Fruit fly (Drosophila melanogaster) whole organism, wandering third instar larva: Measurements from ENCODE around the gene CG32683.

ENCODE experiments used
- Abd-B ChIP-seq: fragments of >200 bp; optimal IDR thresholded peaks from 2 replicates; lab custom pipeline; 2017; ENCODE audit warnings: missing biosample characterization, missing genetic modification characterization
- CG32264 ChIP-seq: fragments of 200-800 bp; sonication (Bioruptor generic); optimal IDR thresholded peaks from 2 replicates; lab custom pipeline; 2016; ENCODE audit warnings: missing biosample characterization, missing genetic modification characterization
- Dif ChIP-seq: fragments of 200-275, 200-300 bp; sonication (Bioruptor generic); optimal IDR thresholded peaks from 2 replicates; lab custom pipeline; 2018; ENCODE audit warnings: missing biosample characterization, missing genetic modification characterization; ENCODE audit not compliant: partially characterized antibody
- Hnf4 ChIP-seq: fragments of 200-800 bp; sonication (Bioruptor generic); optimal IDR thresholded peaks from 2 replicates; lab custom pipeline; 2016; ENCODE audit warnings: missing biosample characterization, mild to moderate bottlenecking, missing genetic modification characterization
- OdsH ChIP-seq: fragments of 200-800 bp; sonication (Bioruptor generic); optimal IDR thresholded peaks from 2 replicates; lab custom pipeline; 2016; ENCODE audit warnings: missing biosample characterization, mild to moderate bottlenecking, missing genetic modification characterization
- br ChIP-seq: fragments of 200-800 bp; sonication (Bioruptor generic); optimal IDR thresholded peaks from 2 replicates; lab custom pipeline; 2016; ENCODE audit warnings: missing biosample characterization, missing genetic modification characterization
- dmrt93B ChIP-seq: fragments of 200-800 bp; sonication (Bioruptor generic); optimal IDR thresholded peaks from 2 replicates; lab custom pipeline; 2018; ENCODE audit warnings: missing biosample characterization, mild to moderate bottlenecking, missing genetic modification characterization
- foxo ChIP-seq, 2 experiments: fragments of 200-800 bp; sonication (Bioruptor generic); optimal IDR thresholded peaks; 2 replicates in 1 of 2; 3 replicates in 1 of 2; lab custom pipeline; 2016 to 2017; ENCODE audit warnings: missing biosample characterization in 2 of 2, missing genetic modification characterization in 2 of 2
- pan ChIP-seq: fragments of >200 bp; optimal IDR thresholded peaks from 2 replicates; lab custom pipeline; 2017
- psq ChIP-seq: fragments of 200-800 bp; sonication (Bioruptor generic); optimal IDR thresholded peaks from 3 replicates; lab custom pipeline; 2017; ENCODE audit warnings: missing biosample characterization, mild to moderate bottlenecking, missing genetic modification characterization, moderate library complexity
- rgr ChIP-seq: fragments of 200-800 bp; sonication (Bioruptor generic); optimal IDR thresholded peaks from 3 replicates; lab custom pipeline; 2016; ENCODE audit warnings: missing biosample characterization, mild to moderate bottlenecking, missing genetic modification characterization
- sv ChIP-seq: fragments of 200-800 bp; sonication (Bioruptor generic); optimal IDR thresholded peaks from 3 replicates; lab custom pipeline; 2016; ENCODE audit warnings: missing biosample characterization, missing genetic modification characterization
- tai ChIP-seq: sonication (Bioruptor generic); optimal IDR thresholded peaks from 2 replicates; lab custom pipeline; 2016; ENCODE audit warnings: missing biosample characterization, missing genetic modification characterization
- usp ChIP-seq: fragments of >200 bp; optimal IDR thresholded peaks from 2 replicates; lab custom pipeline; 2017; ENCODE audit warnings: missing biosample characterization, missing genetic modification characterization

- TF ChIP-seq pan (lab: Kevin White, UChicago) (no peak), Hnf4 (no peak), OdsH (no peak), foxo (GFP tag; optimal IDR thresholded peaks at IDR 0.05; lab: Kevin White, UChicago) (no peak), br (no peak), psq (GFP tag; lab: Kevin White, UChicago) (no peak), Dif (no peak), rgr (GFP tag; lab: Kevin White, UChicago) (no peak), CG32264 (GFP tag; lab: Kevin White, UChicago) (no peak), Abd-B (GFP tag; lab: Kevin White, UChicago) (no peak), dmrt93B (GFP tag; lab: Kevin White, UChicago) (no peak), sv (GFP tag; lab: Kevin White, UChicago) (no peak), tai (GFP tag; lab: Kevin White, UChicago) (no peak), usp (no peak)
Measured at dm6 chrX:10362127-10362526, 92.6 kb downstream of the CG32683 start.
